Worm (Caenorhabditis elegans) whole organism, L4/young adult: ENCODE results near the gene Y73B6BL.289.
A peak's percentile ranks its signal among the peaks of the same experiment; 100 is the strongest.
"Not testable (repeated sequence)": the region's sequence is repeated elsewhere in the genome, so short reads cannot be mapped to it uniquely, and the experiment has no call there.

Experiments
- W03F9.2 ChIP-seq: fragments of 150-350 bp; optimal IDR thresholded peaks from 2 replicates; lab custom pipeline; 2014; ENCODE audit warnings: missing biosample characterization, missing genetic modification characterization
- dao-5 ChIP-seq: sonication (generic microtip); optimal IDR thresholded peaks from 2 replicates; lab custom pipeline; 2016; ENCODE audit warnings: missing genotype, missing genetic modification characterization, moderate library complexity, missing compliant biosample characterization
- him-1 ChIP-seq: sonication (generic microtip); optimal IDR thresholded peaks from 2 replicates; lab custom pipeline; 2016; ENCODE audit warnings: missing genotype, missing genetic modification reagents, missing genetic modification characterization, missing compliant biosample characterization

The Y73B6BL.289 gene

DNA sequence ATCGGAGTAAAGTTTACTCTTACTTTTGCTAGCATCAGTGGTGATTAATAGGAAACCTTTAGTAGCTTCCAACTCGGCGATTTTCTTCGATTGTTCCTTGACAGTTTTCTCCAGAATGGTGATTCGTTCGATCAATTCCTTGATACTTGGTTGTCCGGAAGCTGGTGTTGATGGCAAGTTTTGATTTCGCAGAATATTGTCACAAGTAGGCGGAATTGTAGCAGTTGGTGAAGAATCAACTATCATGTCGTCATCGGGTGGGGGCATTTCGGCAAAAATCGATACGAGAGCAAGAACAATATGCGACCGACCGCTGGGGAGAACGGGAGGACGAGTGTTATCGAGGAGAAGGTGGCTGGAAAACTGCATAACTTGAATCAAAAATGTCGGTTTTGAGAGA is at the start of gene Y73B6BL.289:
Gene Y73B6BL.289 (plus strand): TSS at position 301 of the 400 bp plus-strand sequence.
- TF ChIP-seq W03F9.2, dao-5, him-1 (tag; lab: Kevin White, UChicago): not testable (repeated sequence)

DNA sequence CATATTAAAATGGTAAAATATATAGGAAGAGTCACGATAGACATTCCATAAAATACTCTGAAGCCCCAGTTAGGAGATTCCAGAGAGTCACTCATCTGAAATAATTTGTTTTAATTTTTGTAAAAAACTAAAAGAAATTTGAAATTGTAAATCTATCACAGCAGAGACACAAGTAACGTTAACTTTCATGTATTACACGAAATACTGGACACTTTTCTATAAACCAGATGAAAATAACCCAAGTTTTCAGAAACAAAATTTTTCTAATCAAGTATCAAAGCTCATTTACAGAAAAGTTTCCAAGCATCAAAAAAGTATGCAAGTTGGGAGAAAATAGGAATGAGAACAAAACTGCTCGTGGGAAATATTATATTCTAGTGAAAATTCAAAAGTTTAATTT is 49.1 kb upstream of the Y73B6BL.289 start, which contains the start of gene srv-27:
Gene srv-27 (minus strand): TSS at position 101 of the 400 bp plus-strand sequence.
- no peak for TF ChIP-seq him-1 (tag; lab: Kevin White, UChicago)
- no peak for TF ChIP-seq W03F9.2 (tag; lab: Kevin White, UChicago)
- no peak for TF ChIP-seq dao-5 (tag; lab: Kevin White, UChicago)

DNA sequence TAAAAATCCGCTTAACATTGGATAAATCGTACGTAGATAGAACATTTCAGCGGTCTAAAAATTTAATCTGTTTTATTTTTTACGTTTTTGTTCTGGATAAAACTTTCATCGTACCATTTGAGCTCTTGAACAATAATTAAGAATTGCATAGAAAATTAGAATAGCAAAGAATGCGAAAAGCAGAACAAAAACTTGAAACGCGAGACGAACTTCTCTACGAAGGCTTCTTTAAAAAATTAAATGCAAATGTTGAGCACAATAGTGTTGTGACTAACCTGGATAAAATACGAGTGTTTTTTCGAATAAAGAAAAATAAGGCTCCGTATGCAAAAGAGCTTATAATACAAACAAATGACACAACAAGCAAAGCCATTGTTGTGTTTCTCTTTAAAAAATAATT is 47.8 kb upstream of the Y73B6BL.289 start:
- TF ChIP-seq W03F9.2 (tag; lab: Kevin White, UChicago): no peak
- no peak for TF ChIP-seq him-1 (tag; lab: Kevin White, UChicago)
- no peak for TF ChIP-seq dao-5 (tag; lab: Kevin White, UChicago)

DNA sequence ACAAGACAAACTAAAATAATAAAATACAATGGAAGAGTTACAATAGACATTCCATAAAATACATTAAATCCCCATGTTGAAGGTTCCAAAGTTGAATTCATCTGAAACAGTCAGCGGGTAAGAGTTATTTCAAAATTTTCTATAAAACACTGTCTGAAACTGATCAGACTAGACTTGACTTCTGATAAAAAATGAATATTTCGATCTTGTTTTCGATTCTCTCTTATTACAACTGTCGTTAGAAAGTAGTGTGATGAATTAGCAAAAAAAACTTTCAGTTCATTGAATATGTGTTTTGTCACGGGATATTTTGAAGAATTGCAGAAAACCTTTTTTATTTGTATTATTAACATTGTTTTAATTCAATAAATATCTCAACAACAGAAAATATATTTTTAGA is 45.5 kb upstream of the Y73B6BL.289 start, which contains the start of gene srv-26:
Gene srv-26 (minus strand): TSS at position 101 of the 400 bp plus-strand sequence.
- no peak for TF ChIP-seq him-1 (tag; lab: Kevin White, UChicago)
- no peak for TF ChIP-seq dao-5 (tag; lab: Kevin White, UChicago)
- TF ChIP-seq W03F9.2 (tag; lab: Kevin White, UChicago): no peak

DNA sequence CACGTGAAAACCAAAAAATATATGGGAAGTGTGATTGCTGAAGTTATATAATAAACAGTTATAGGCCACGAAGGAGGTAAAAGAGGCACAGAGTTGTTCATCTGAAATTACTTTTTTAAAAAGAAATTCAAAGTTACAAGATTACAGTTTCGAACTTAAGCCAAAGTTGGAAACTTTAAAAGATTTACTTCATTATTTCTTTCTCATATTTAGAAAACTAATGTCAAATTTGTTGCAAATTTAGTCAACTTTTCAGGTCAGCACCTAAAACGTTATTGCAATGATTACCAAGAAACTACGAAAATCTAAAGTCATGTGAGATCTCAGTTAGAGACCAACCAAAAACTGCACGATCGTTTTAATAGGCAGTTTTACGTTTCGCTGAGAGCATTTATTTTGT is 43.7 kb upstream of the Y73B6BL.289 start, which contains the start of gene srv-25:
Gene srv-25 (minus strand): TSS at position 101 of the 400 bp plus-strand sequence.
- TF ChIP-seq W03F9.2 (tag; lab: Kevin White, UChicago) (no peak), dao-5 (tag; lab: Kevin White, UChicago) (no peak), him-1 (tag; lab: Kevin White, UChicago) (no peak)

DNA sequence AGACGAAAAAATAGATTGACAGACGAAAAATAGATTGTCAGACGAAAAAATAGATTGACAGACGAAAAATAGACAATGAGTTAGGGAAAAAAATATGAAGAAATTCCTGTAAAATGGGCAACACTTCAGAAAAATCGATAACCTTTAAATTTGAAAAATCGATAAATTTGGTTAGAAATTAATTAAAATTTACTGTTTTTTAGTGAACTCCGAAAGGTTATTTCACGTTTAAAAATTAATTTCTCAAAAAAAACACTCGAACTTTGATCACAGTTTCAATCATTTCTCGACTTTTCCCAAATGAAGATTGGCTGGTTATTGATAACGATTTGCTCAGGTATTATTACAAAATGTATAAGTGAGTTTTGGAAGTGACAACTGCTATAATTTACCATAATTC is 39.9 kb upstream of the Y73B6BL.289 start, which contains the start of gene csp-2:
Gene csp-2 (plus strand): TSS at position 301 of the 400 bp plus-strand sequence.
- TF ChIP-seq dao-5 (tag; lab: Kevin White, UChicago): no peak
- TF ChIP-seq him-1 (tag; lab: Kevin White, UChicago): no peak

DNA sequence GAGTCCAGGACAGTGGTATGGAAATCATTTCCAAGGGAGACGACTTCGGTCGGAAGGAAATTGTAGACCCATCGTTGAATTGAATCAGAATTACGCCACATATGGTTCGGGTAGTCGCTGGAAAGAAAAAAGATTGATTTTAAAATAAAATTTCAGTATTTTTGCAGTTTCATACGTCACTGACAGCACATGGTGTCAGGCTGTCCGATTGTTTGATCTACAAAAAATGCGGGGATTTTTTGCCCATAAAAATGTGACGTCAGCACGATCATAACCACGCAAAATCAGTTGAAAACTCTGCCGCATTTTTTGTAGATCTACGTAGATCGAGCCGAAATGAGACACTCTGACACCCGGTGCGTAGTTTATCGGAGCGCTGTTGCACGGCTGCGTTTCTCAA is 30.0 kb upstream of the Y73B6BL.289 start, which contains the start of gene Y73B6BL.12:
Gene Y73B6BL.12 (minus strand): TSS at position 101 of the 400 bp plus-strand sequence.
- not testable (repeated sequence) for TF ChIP-seq him-1, dao-5, W03F9.2 (tag; lab: Kevin White, UChicago)

DNA sequence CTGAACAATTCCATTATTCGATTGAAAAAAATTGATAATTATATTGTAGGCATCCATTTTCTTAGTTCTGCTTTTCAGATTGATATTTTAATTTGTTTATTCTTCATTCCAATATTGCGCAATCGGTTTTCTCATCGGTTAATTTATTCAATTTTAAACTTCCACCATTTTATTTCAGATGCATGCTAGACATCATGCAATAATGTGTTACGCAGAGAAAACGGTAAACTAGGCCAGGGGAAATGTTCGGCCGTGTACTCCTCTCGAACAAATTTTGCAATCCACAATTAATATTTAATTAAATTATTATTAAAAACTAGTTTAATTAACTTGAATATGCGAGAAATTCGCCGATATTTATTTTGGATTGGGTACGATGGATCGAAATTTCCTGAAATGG is 25.6 kb upstream of the Y73B6BL.289 start, which contains the start of gene Y73B6BL.29:
Gene Y73B6BL.29 (plus strand): TSS at position 263 of the 400 bp plus-strand sequence.
- TF ChIP-seq him-1 (tag; lab: Kevin White, UChicago) (peak; percentile 62), dao-5 (tag; lab: Kevin White, UChicago) (no peak), W03F9.2 (tag; lab: Kevin White, UChicago) (peak; percentile 99)

DNA sequence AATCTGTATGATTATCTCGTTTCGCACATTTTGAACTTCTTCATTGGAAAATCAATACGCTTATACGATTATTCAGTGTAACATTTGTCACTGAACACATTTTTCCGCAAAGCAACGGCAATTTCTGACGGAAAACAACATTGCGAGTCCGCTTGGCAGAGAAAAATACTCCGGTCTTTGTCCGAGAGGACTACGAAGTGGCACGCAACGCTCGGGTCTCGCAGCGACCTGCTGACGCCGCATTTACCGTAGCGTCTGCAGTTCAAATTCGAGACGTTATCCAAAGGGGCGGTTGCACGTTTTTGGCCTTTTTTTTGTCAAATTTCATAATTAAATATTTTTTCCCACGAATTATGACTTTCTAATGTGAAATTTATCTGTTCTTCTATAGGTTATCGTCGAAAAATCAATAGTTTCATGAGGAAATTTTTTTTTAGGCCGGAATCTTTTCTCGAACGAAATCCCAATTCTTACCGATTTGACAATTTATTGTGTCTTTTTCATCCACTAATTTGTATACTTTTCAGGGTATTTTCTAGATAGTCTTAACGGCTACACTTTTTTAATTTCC is 23.6 kb upstream of the Y73B6BL.289 start, which contains the start of gene sqd-1:
Gene sqd-1 (plus strand): TSS at position 521 of the 571 bp plus-strand sequence.
- TF ChIP-seq W03F9.2 (tag; lab: Kevin White, UChicago): peak; percentile 100
- TF ChIP-seq dao-5 (tag; lab: Kevin White, UChicago): no peak
- peak; percentile 86 for TF ChIP-seq him-1 (tag; lab: Kevin White, UChicago)

DNA sequence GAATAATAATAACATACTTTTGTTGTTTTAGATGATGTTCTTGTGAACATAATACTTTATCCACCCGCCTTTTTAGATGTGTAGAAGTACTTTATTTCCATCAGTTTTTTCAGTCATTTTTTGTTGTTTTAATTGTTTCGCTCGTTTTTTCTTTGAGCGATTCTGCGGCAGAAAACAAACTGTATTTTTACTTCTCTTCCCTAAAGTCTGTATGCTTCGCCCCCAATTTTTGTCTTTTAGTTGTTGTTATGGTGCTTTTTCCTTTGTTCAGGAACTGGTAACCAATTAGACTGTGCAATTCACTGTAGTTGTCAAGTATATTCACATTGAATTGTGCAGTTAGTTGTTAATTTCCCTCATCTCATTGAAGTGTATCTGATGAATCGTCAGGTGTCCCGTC is 21.5 kb upstream of the Y73B6BL.289 start:
- TF ChIP-seq W03F9.2 (tag; lab: Kevin White, UChicago) (no peak), him-1 (tag; lab: Kevin White, UChicago) (no peak), dao-5 (tag; lab: Kevin White, UChicago) (no peak)

DNA sequence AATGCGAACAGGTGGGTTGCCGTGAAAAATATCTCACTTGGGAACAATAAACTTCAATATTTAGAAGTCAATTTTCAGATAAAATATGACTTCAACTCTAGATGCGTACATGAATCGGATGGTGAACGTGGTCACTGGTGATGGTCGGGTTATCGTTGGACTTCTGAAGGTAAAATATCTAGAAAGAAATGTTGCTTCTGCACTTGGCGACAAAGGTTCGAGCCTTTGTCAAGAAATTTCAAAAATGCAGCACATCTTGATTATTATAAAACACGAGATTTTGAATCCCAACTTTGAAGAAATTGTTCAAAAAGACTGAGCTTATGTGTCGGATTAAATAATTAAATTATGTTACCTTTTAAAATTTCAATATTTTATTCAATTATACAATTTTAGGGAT is 20.9 kb upstream of the Y73B6BL.289 start, which contains the start of gene lsm-8:
Gene lsm-8 (plus strand): TSS at position 79 of the 400 bp plus-strand sequence.
- TF ChIP-seq W03F9.2 (tag; lab: Kevin White, UChicago) (no peak), dao-5 (tag; lab: Kevin White, UChicago) (no peak), him-1 (tag; lab: Kevin White, UChicago) (no peak)

DNA sequence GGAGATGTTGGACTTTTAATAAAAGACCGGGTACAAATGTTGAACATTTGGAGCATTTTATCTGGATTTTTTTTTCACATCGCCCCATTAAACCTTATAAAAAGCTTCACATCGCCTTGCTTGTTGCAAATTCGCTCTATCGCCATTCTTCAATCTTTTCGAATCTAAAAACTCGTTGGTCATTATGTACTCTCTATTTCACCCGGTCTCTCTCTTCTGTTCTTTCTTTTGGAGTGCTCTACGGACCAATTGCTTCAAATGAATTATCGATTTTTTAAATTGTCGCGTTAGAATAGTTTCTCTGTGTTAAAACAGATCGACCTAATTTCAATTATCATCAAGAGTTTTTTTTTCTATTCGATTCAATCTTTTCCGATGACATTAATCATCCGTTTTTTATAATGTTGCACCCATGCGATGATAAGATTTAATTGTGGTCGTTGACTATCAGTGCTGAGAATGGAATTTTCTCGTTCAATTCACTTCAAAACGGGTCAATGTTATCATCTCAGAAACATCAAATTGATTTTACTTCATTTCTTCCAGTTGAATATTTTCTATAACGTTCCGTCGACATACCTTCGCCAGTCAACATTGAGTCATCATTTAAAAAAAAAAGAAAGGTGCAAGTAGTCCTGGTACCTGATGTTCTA is 19.8 kb upstream of the Y73B6BL.289 start:
- no peak for TF ChIP-seq him-1 (tag; lab: Kevin White, UChicago)
- no peak for TF ChIP-seq dao-5 (tag; lab: Kevin White, UChicago)
- TF ChIP-seq W03F9.2 (tag; lab: Kevin White, UChicago): peak; percentile 60

DNA sequence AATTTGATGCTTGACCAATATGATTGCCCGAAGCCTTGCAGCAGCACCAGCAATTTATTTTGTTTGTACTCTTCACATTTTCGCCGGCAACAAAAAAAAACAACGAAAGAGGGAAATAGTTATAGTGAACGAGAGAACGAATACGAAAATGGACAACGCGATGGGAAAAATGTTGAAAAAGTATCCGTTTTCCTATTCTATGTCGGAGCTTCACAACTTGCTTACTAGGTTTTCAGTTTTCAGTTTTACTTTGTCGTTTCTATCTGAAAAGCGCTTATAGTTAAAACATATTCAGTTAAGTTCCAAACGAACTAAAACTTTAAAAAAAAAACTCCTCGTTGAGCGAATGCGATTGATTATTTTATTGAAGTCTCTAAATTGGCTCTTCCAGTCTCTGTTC is 19.1 kb upstream of the Y73B6BL.289 start:
- no peak for TF ChIP-seq W03F9.2 (tag; lab: Kevin White, UChicago)
- no peak for TF ChIP-seq dao-5 (tag; lab: Kevin White, UChicago)
- TF ChIP-seq him-1 (tag; lab: Kevin White, UChicago): no peak
